Worm (Caenorhabditis elegans) whole organism, L4 larva: ENCODE measurements around the gene F07E5.9.
A peak's percentile ranks its signal among the peaks of the same experiment; 100 is the strongest.

Experiments
- F10B5.3 ChIP-seq: sonication (generic microtip); optimal IDR thresholded peaks from 2 replicates; lab custom pipeline; 2016; ENCODE audit warnings: mild to moderate bottlenecking, missing genetic modification characterization, missing compliant biosample characterization
- F26F4.8 ChIP-seq: fragments of 200-800 bp; sonication (Bioruptor generic); conservative IDR thresholded peaks from 2 replicates; pipeline ENCODE4 v1.3.6; 2022; ENCODE audit warnings: missing genetic modification characterization, missing compliant biosample characterization
- F37D6.2 ChIP-seq: sonication (generic microtip); optimal IDR thresholded peaks from 2 replicates; lab custom pipeline; 2016; ENCODE audit warnings: mild to moderate bottlenecking, missing genetic modification characterization, missing compliant biosample characterization
- T26A8.4 ChIP-seq: fragments of 200-800 bp; sonication (Bioruptor generic); IDR thresholded peaks from 2 replicates; pipeline ENCODE4 v1.3.6; 2022; ENCODE audit warnings: missing genetic modification characterization, missing compliant biosample characterization
- Y5F2A.4 ChIP-seq: fragments of 200-800 bp; sonication (Bioruptor generic); optimal IDR thresholded peaks from 2 replicates; lab custom pipeline; 2018; ENCODE audit warnings: mild to moderate bottlenecking, missing genetic modification characterization, missing compliant biosample characterization
- aha-1 ChIP-seq: fragments of 150-350 bp; peaks from one replicate; lab custom pipeline; 2014; ENCODE audit warnings: missing biosample characterization, missing genetic modification characterization
- ceh-20 ChIP-seq: fragments of 200-800 bp; sonication (Bioruptor generic); IDR thresholded peaks from 2 replicates; pipeline ENCODE4 v1.3.6; 2022; ENCODE audit warnings: missing genetic modification reagents, missing genetic modification characterization, missing compliant biosample characterization
- ceh-32 ChIP-seq: sonication (generic microtip); optimal IDR thresholded peaks from 2 replicates; lab custom pipeline; 2016; ENCODE audit warnings: mild to moderate bottlenecking, missing genetic modification characterization, missing compliant biosample characterization; ENCODE audit not compliant: poor library complexity
- ceh-82 ChIP-seq: sonication (generic microtip); optimal IDR thresholded peaks from 2 replicates; lab custom pipeline; 2017; ENCODE audit warnings: missing biosample characterization, missing genetic modification characterization
- cey-2 ChIP-seq: sonication (generic microtip); optimal IDR thresholded peaks from 3 replicates; lab custom pipeline; 2017; ENCODE audit warnings: missing genetic modification characterization, mild to moderate bottlenecking, missing compliant biosample characterization, antibody characterized with exemption, borderline replicate concordance; ENCODE audit not compliant: insufficient read depth
- daf-16 ChIP-seq, 3 experiments: sonication (generic microtip); optimal IDR thresholded peaks; 2 replicates each; lab custom pipeline; 2016 to 2017; ENCODE audit warnings: missing genetic modification characterization in 3 of 3, missing genetic modification reagents in 3 of 3, mild to moderate bottlenecking in 2 of 3, missing compliant biosample characterization in 2 of 3, missing biosample characterization in 1 of 3, moderate library complexity in 1 of 3
- dmd-6 ChIP-seq: fragments of 200-800 bp; sonication (Bioruptor generic); IDR thresholded peaks from 2 replicates; pipeline ENCODE4 v1.3.6; 2022; ENCODE audit warnings: missing genetic modification reagents, missing genetic modification characterization, missing compliant biosample characterization
- dmd-9 ChIP-seq: fragments of 200-800 bp; sonication (Bioruptor generic); IDR thresholded peaks from 2 replicates; pipeline ENCODE4 v1.3.6; 2022; ENCODE audit warnings: missing genetic modification reagents, missing genetic modification characterization, missing compliant biosample characterization
- duxl-1 ChIP-seq: sonication (generic microtip); optimal IDR thresholded peaks from 2 replicates; lab custom pipeline; 2016; ENCODE audit warnings: mild to moderate bottlenecking, missing genetic modification characterization, moderate library complexity, missing compliant biosample characterization; ENCODE audit not compliant: poor library complexity
- egl-27 ChIP-seq: sonication (generic microtip); optimal IDR thresholded peaks from 3 replicates; lab custom pipeline; 2017; ENCODE audit warnings: missing biosample characterization, missing genetic modification reagents, missing genetic modification characterization
- egl-43 ChIP-seq: fragments of 200-800 bp; sonication (Bioruptor generic); IDR thresholded peaks from 2 replicates; pipeline ENCODE4 v1.3.6; 2022; ENCODE audit warnings: missing genetic modification reagents, missing genetic modification characterization, missing compliant biosample characterization
- fkh-10 ChIP-seq: fragments of 150-350 bp; optimal IDR thresholded peaks from 2 replicates; lab custom pipeline; 2014; ENCODE audit warnings: missing biosample characterization, missing genetic modification reagents, missing genetic modification characterization
- hlh-11 ChIP-seq: fragments of 200-800 bp; sonication (Bioruptor generic); optimal IDR thresholded peaks from 2 replicates; lab custom pipeline; 2018; ENCODE audit warnings: mild to moderate bottlenecking, missing genetic modification characterization, missing compliant biosample characterization
- hmg-1.1 ChIP-seq: fragments of 200-800 bp; sonication (Bioruptor generic); IDR thresholded peaks from 2 replicates; pipeline ENCODE4 v1.3.6; 2022; ENCODE audit warnings: missing genetic modification reagents, missing genetic modification characterization, missing compliant biosample characterization
- jun-1 ChIP-seq: fragments of 150-350 bp; optimal IDR thresholded peaks from 2 replicates; lab custom pipeline; 2014; ENCODE audit warnings: missing biosample characterization, missing genetic modification reagents, missing genetic modification characterization
- lin-1 ChIP-seq: fragments of 200-800 bp; sonication (Bioruptor generic); IDR thresholded peaks from 2 replicates; pipeline ENCODE4 v1.3.6; 2022; ENCODE audit warnings: missing genetic modification reagents, missing genetic modification characterization, missing compliant biosample characterization
- lin-13 ChIP-seq: fragments of 150-350 bp; optimal IDR thresholded peaks from 2 replicates; lab custom pipeline; 2014; ENCODE audit warnings: missing biosample characterization, missing genetic modification reagents, missing genetic modification characterization
- lin-39 ChIP-seq: fragments of 150-350 bp; optimal IDR thresholded peaks from 2 replicates; lab custom pipeline; 2014; ENCODE audit warnings: missing biosample characterization, missing genetic modification reagents, missing genetic modification characterization
- mxl-3 ChIP-seq: fragments of 200-800 bp; sonication (Bioruptor generic); optimal IDR thresholded peaks from 2 replicates; lab custom pipeline; 2018; ENCODE audit warnings: mild to moderate bottlenecking, missing genetic modification characterization, missing compliant biosample characterization
- nhr-111 ChIP-seq: fragments of 200-800 bp; sonication (Bioruptor generic); optimal IDR thresholded peaks from 2 replicates; lab custom pipeline; 2018; ENCODE audit warnings: mild to moderate bottlenecking, missing genetic modification characterization, missing compliant biosample characterization
- nhr-28 ChIP-seq: fragments of 150-350 bp; optimal IDR thresholded peaks from 2 replicates; lab custom pipeline; 2014; ENCODE audit warnings: missing biosample characterization, missing genetic modification characterization
- nhr-48 ChIP-seq: sonication (generic microtip); optimal IDR thresholded peaks from 2 replicates; lab custom pipeline; 2016; ENCODE audit warnings: mild to moderate bottlenecking, missing genetic modification characterization, missing compliant biosample characterization
- nhr-77 ChIP-seq: fragments of 150-350 bp; optimal IDR thresholded peaks from 2 replicates; lab custom pipeline; 2014; ENCODE audit warnings: missing biosample characterization, missing genetic modification characterization
- php-3 ChIP-seq: fragments of 200-800 bp; sonication (Bioruptor generic); IDR thresholded peaks from 2 replicates; pipeline ENCODE4 v1.3.6; 2022; ENCODE audit warnings: missing genetic modification reagents, missing genetic modification characterization, missing compliant biosample characterization
- pqm-1 ChIP-seq: sonication (generic microtip); optimal IDR thresholded peaks from 2 replicates; lab custom pipeline; 2017; ENCODE audit warnings: missing biosample characterization, missing genetic modification characterization
- saeg-2 ChIP-seq: fragments of 200-800 bp; sonication (Bioruptor generic); IDR thresholded peaks from 2 replicates; pipeline ENCODE4 v1.3.6; 2022; ENCODE audit warnings: missing genetic modification reagents, missing genetic modification characterization, missing compliant biosample characterization
- spr-3 ChIP-seq: fragments of 200-800 bp; sonication (Bioruptor generic); optimal IDR thresholded peaks from 2 replicates; lab custom pipeline; 2018; ENCODE audit warnings: mild to moderate bottlenecking, missing genetic modification characterization, missing compliant biosample characterization
- unc-62 ChIP-seq, 3 experiments: fragments of 150-350 bp in 1 of 3; sonication (generic microtip); optimal IDR thresholded peaks in 2 of 3; peaks in 1 of 3; 1 replicate in 1 of 3; 2 replicates in 2 of 3; lab custom pipeline; 2014 to 2017; ENCODE audit warnings: missing biosample characterization in 3 of 3, missing genetic modification characterization in 3 of 3, missing genetic modification reagents in 3 of 3, missing genotype in 1 of 3
- zag-1 ChIP-seq: fragments of 150-350 bp; optimal IDR thresholded peaks from 2 replicates; lab custom pipeline; 2014; ENCODE audit warnings: missing biosample characterization, missing genetic modification characterization
- zip-11 ChIP-seq: fragments of 200-800 bp; sonication (Bioruptor generic); IDR thresholded peaks from 2 replicates; pipeline ENCODE4 v1.3.6; 2022; ENCODE audit warnings: missing genetic modification characterization, missing compliant biosample characterization
- zip-2 ChIP-seq: fragments of 150-350 bp; optimal IDR thresholded peaks from 2 replicates; lab custom pipeline; 2014; ENCODE audit warnings: missing biosample characterization, missing genetic modification characterization
- ztf-11 ChIP-seq: fragments of 150-350 bp; optimal IDR thresholded peaks from 2 replicates; lab custom pipeline; 2014; ENCODE audit warnings: missing biosample characterization, missing genetic modification characterization

F07E5.9 gene

DNA sequence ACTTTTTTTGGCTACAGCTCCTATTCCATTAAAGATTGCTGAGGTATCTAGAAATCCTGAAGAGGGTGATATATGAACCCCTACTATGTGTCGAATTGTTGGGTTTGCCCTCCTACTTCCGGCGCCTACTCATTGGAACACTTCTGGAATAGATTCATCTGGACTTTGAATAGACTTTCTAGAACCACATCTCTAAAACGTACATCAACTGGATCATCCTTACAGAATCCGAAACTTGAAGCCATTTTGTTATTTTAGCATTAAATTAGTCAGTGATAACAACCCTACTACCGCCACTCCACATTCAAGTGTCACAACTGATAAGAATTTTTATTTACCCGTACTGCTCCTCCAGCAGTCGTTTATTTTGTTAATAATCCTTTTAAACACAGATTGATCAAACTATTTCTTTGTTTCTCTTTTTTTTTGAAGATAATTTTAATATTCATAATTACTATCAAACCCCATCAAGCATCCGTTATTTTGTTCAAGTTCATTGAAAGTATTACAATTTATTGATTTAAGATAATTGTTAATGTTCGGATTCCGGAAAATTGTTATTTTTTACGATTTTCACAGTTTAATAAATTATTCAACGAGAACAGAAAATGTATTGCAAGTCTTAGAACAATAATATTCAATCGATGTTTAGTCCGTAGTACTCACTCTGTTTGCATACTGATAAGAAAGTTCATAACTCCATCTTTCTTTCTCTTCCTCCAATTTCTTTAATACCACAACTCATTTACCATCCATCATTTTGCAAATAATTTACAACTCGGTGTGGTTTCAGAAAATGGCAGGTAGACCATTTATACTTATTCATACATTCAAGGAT, 19.0 kb upstream of the F07E5.9 start, which contains the start of gene math-42:
math-42 (plus strand) TSS at position 788 of the 838 bp plus-strand sequence.
- TF ChIP-seq pqm-1 (tag; lab: Kevin White, UChicago) (peak; percentile 52), aha-1 (tag; lab: Kevin White, UChicago) (peak; percentile 57), dmd-6 (GFP tag; lab: Robert Waterston, UW) (peak; percentile 9; the same call in 1 of the 2 replicates), lin-39 (tag; lab: Kevin White, UChicago) (no peak), daf-16 (GFP tag; optimal IDR thresholded peaks at IDR 0.05; lab: Kevin White, UChicago) (no peak), daf-16 (tag; optimal IDR thresholded peaks at IDR 0.05; lab: Kevin White, UChicago) (peak; percentile 63), unc-62 (GFP tag; optimal IDR thresholded peaks at IDR 0.05 in 1 of 2; lab: Kevin White, UChicago) (peak in 1 of 2 experiments; percentile 62), unc-62 (tag; optimal IDR thresholded peaks at IDR 0.05; lab: Kevin White, UChicago) (no peak), nhr-28 (peak; percentile 31), F37D6.2 (tag; lab: Kevin White, UChicago) (no peak), fkh-10 (GFP tag; lab: Kevin White, UChicago) (no peak)
- TF ChIP-seq, all 104 proteins: peak for 6

DNA sequence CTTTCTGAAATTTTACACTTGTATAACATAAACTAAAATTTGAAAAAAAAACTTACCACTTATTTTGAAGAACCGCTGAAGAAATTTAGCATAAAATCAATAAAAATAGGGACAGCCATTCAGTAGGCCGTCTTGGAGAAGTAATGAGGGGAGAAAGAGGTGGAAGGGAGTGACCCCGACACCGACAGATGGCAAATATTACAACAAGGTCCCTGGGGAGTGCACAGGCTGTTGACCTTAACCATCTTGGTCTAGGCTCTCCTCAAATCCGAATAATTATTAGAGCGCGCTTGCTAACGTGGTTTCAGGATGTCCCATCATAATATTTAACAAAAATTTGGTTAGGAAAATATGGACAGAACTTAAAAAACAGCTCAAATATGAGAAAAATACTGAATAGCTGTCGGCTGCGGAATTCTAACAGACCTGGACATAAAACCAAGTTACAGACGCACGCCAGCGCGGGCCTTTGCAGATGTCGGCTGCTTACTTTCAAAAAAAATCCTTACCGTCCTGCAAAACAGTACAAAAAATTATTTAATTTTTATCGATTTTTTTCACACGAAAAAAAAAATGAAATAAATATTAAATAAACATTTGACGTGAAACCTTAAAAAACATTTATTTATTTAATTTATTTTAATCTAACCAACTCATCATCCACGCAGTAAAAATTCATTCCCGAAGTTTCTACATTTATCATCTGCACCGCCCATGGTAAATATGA, 14.8 kb upstream of the F07E5.9 start, which contains the start of gene T16A1.2:
T16A1.2 (plus strand) TSS at position 677 of the 727 bp plus-strand sequence.
- TF ChIP-seq duxl-1 (tag; lab: Kevin White, UChicago): no peak
- TF ChIP-seq nhr-77: no peak
- no peak for TF ChIP-seq spr-3 (GFP tag; lab: Kevin White, UChicago)
- TF ChIP-seq hmg-1.1 (GFP tag; lab: Robert Waterston, UW): no peak
- TF ChIP-seq egl-27 (tag; lab: Kevin White, UChicago): no peak
- no peak for TF ChIP-seq zip-2
- TF ChIP-seq saeg-2: no peak
- TF ChIP-seq dmd-6 (GFP tag; lab: Robert Waterston, UW): no peak
- no peak for TF ChIP-seq zip-11 (GFP tag; lab: Robert Waterston, UW)
- no peak for TF ChIP-seq dmd-9 (GFP tag; lab: Robert Waterston, UW)

DNA sequence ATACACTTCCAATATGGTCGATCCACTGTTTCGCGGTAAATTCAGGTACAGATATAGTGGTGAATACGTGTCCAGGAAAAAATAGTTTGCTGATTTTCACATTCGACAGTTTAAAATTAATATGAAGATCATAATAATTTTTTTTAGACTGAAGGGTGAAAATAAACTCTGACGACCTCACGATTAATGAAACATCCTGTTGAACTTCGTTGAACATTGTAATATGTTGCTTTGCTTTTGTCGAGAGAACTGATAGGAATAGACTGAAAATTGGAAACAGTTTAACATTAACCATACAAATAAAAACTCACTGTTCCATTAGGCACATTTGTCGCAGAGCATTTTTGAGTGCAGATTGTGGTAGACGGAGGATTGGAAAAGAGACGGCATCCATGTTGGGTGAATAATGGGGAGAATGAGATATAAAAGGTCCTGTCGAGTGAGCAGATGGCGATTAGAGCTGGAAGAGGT, 13.2 kb upstream of the F07E5.9 start, which contains the start of gene fbxb-37:
fbxb-37 (minus strand) TSS at position 421 of the 471 bp plus-strand sequence.
- TF ChIP-seq F10B5.3 (tag; lab: Kevin White, UChicago) (no peak), zip-2 (no peak), ceh-20 (GFP tag; lab: Robert Waterston, UW) (no peak), T26A8.4 (GFP tag; lab: Robert Waterston, UW) (no peak), unc-62 (GFP tag; optimal IDR thresholded peaks at IDR 0.05 in 1 of 2; lab: Kevin White, UChicago) (peak in 1 of 2 experiments; percentile 92), unc-62 (tag; optimal IDR thresholded peaks at IDR 0.05; lab: Kevin White, UChicago) (no peak)
- TF ChIP-seq, all 104 proteins: peak for 1

DNA sequence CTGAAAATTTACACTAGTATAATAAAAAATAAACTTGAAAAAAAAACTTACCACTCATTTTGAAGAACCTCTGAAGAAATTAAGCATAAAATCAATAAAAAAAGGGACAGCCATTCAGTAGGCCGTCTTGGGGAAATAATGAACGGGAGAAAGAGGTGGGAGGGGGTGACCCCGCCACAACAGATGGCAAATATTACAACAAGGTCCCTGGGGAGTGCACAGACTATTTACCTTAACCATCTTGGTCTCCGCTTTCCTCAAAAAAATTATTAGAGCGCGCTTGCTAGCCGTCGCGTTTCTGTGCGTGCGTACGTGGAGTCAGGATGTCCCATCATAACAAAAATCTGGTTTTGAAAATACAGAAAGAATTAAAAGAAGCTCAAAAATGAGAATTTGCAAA, 11.6 kb upstream of the F07E5.9 start, which contains the start of gene T16A1.10:
T16A1.10 (minus strand) TSS at position 123 of the 400 bp plus-strand sequence.
- TF ChIP-seq nhr-48 (tag; lab: Kevin White, UChicago) (no peak), unc-62 (GFP tag; optimal IDR thresholded peaks at IDR 0.05 in 1 of 2; lab: Kevin White, UChicago) (peak in 1 of 2 experiments; percentile 11), unc-62 (tag; optimal IDR thresholded peaks at IDR 0.05; lab: Kevin White, UChicago) (no peak)
- TF ChIP-seq, all 104 proteins: peak for 1

- TF ChIP-seq mxl-3 (GFP tag; lab: Kevin White, UChicago): no peak
- no peak for TF ChIP-seq ztf-11 (tag; lab: Kevin White, UChicago)
- no peak for TF ChIP-seq zag-1 (tag; lab: Kevin White, UChicago)
- TF ChIP-seq F10B5.3 (tag; lab: Kevin White, UChicago): no peak
- TF ChIP-seq pqm-1 (tag; lab: Kevin White, UChicago): peak; percentile 99
- peak; percentile 44; the same call in 1 of the 2 replicates for TF ChIP-seq php-3
- no peak for TF ChIP-seq F26F4.8 (GFP tag; lab: Robert Waterston, UW)
- no peak for TF ChIP-seq cey-2 (tag; lab: Kevin White, UChicago)
- TF ChIP-seq hlh-11 (tag; lab: Kevin White, UChicago): peak; percentile 43
- no peak for TF ChIP-seq zip-11 (GFP tag; lab: Robert Waterston, UW)
- TF ChIP-seq egl-43 (GFP tag; lab: Robert Waterston, UW): no peak
- TF ChIP-seq egl-27 (tag; lab: Kevin White, UChicago): no peak
- TF ChIP-seq lin-1 (GFP tag; lab: Robert Waterston, UW): peak; percentile 72; the same call in 1 of the 2 replicates
- no peak for TF ChIP-seq jun-1 (tag; lab: Kevin White, UChicago)
- no peak for TF ChIP-seq ceh-82 (tag; lab: Kevin White, UChicago)
- TF ChIP-seq nhr-77: peak; percentile 65
- no peak for TF ChIP-seq Y5F2A.4 (GFP tag; lab: Kevin White, UChicago)
- TF ChIP-seq ceh-32 (tag; lab: Kevin White, UChicago): no peak
- TF ChIP-seq nhr-111 (GFP tag; lab: Kevin White, UChicago): no peak
- no peak for TF ChIP-seq lin-13 (GFP tag; lab: Kevin White, UChicago)
Observed at ce11 chrII:2090605-2091004, 10.3 kb upstream of the F07E5.9 start, which contains the start of gene trpl-5. Gene trpl-5, minus strand, starts transcription at chrII:2090636.
